Fruit fly (Drosophila melanogaster) whole organism, wandering third instar larva: ENCODE results near the gene fok.

ENCODE experiments used
- Dfd ChIP-seq: fragments of >200 bp; optimal IDR thresholded peaks from 2 replicates; lab custom pipeline; 2017; ENCODE audit warnings: missing biosample characterization, missing genetic modification characterization
- GATAd ChIP-seq: sonication (Bioruptor generic); optimal IDR thresholded peaks from 2 replicates; lab custom pipeline; 2016; ENCODE audit warnings: missing biosample characterization, missing genetic modification characterization
- OdsH ChIP-seq: fragments of 200-800 bp; sonication (Bioruptor generic); optimal IDR thresholded peaks from 2 replicates; lab custom pipeline; 2016; ENCODE audit warnings: missing biosample characterization, mild to moderate bottlenecking, missing genetic modification characterization
- brk ChIP-seq: fragments of 200-800 bp; sonication (Bioruptor generic); optimal IDR thresholded peaks from 2 replicates; lab custom pipeline; 2016; ENCODE audit warnings: missing biosample characterization, mild to moderate bottlenecking, missing genetic modification characterization

DNA sequence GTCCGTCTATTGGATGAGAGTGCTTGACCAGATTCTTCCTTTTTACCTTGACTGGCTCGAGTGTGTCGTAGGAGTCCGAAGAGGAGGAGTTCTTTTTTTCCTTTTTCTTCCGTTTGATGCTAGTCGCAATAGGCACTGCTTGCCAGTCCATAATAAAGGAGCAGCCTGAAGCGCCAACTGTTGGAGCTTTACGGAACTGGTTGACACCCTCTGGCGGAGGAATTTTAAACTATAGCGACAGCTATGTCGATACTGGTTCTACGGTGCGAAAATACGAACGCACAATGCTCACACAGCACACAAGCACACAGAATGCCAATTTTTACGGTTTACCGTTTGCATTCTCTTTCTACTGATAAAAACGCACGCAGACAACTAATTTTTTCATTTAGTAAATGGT is 21.7 kb upstream of the fok start:
- TF ChIP-seq OdsH (GFP tag; lab: Kevin White, UChicago) (no peak), brk (GFP tag; lab: Kevin White, UChicago) (no peak), GATAd (no peak), Dfd (GFP tag; lab: Kevin White, UChicago) (no peak)
